Worm (Caenorhabditis elegans) whole organism, early embryonic: ENCODE results near the gene F40F8.3.

Source experiments
- B0310.2 ChIP-seq: sonication (generic microtip); optimal IDR thresholded peaks from 2 replicates; lab custom pipeline; 2016; ENCODE audit warnings: mild to moderate bottlenecking, missing genetic modification characterization, missing compliant biosample characterization
- F13C5.2 ChIP-seq: sonication (generic microtip); optimal IDR thresholded peaks from 2 replicates; lab custom pipeline; 2017; ENCODE audit warnings: mild to moderate bottlenecking, missing genetic modification characterization, inconsistent platforms, missing compliant biosample characterization
- aly-1 ChIP-seq: sonication (generic microtip); optimal IDR thresholded peaks from 2 replicates; lab custom pipeline; 2016; ENCODE audit warnings: missing genetic modification characterization, missing compliant biosample characterization
- ama-1 ChIP-seq: fragments of 150-350 bp; optimal IDR thresholded peaks from 2 replicates; lab custom pipeline; 2014
- ceh-13 ChIP-seq: fragments of 200-800 bp; sonication (Bioruptor generic); optimal IDR thresholded peaks from 2 replicates; lab custom pipeline; 2018; ENCODE audit warnings: mild to moderate bottlenecking, missing genetic modification characterization, missing compliant biosample characterization
- ceh-36 ChIP-seq: sonication (generic microtip); optimal IDR thresholded peaks from 2 replicates; lab custom pipeline; 2016; ENCODE audit warnings: missing genetic modification characterization, inconsistent platforms, missing compliant biosample characterization
- ets-7 ChIP-seq: sonication (generic microtip); optimal IDR thresholded peaks from 2 replicates; lab custom pipeline; 2016; ENCODE audit warnings: missing genotype, missing genetic modification characterization, missing compliant biosample characterization
- flt-1 ChIP-seq: fragments of 200-800 bp; sonication (Bioruptor generic); IDR thresholded peaks from 2 replicates; pipeline ENCODE4 v1.3.6; 2022; ENCODE audit warnings: missing genetic modification characterization, missing compliant biosample characterization
- hmbx-1 ChIP-seq: sonication (generic microtip); optimal IDR thresholded peaks from 2 replicates; lab custom pipeline; 2016; ENCODE audit warnings: mild to moderate bottlenecking, missing genetic modification characterization, missing compliant biosample characterization
- hmg-4 ChIP-seq: fragments of 200-800 bp; sonication (Bioruptor generic); optimal IDR thresholded peaks from 2 replicates; lab custom pipeline; 2018; ENCODE audit warnings: mild to moderate bottlenecking, missing genetic modification characterization, missing compliant biosample characterization
- hnd-1 ChIP-seq: sonication (generic microtip); optimal IDR thresholded peaks from 2 replicates; lab custom pipeline; 2016; ENCODE audit warnings: missing genetic modification characterization, missing compliant biosample characterization
- pes-1 ChIP-seq: fragments of 200-800 bp; sonication (Bioruptor generic); IDR thresholded peaks from 2 replicates; pipeline ENCODE4 v1.3.6; 2022; ENCODE audit warnings: missing genetic modification reagents, missing genetic modification characterization, missing compliant biosample characterization
- scrt-1 ChIP-seq: fragments of 200-800 bp; sonication (Bioruptor generic); IDR thresholded peaks from 2 replicates; pipeline ENCODE4 v1.3.6; 2022; ENCODE audit warnings: missing genetic modification characterization, missing compliant biosample characterization
- sea-1 ChIP-seq: fragments of 200-800 bp; sonication (Bioruptor generic); conservative IDR thresholded peaks from 2 replicates; pipeline ENCODE4 v1.3.6; 2022; ENCODE audit warnings: missing genetic modification characterization, missing compliant biosample characterization
- tbx-11 ChIP-seq: fragments of 200-800 bp; sonication (Bioruptor generic); IDR thresholded peaks from 2 replicates; pipeline ENCODE4 v1.3.6; 2022; ENCODE audit warnings: missing genetic modification characterization, missing compliant biosample characterization
- tbx-37 ChIP-seq: fragments of 200-800 bp; sonication (Bioruptor generic); conservative IDR thresholded peaks from 2 replicates; pipeline ENCODE4 v1.3.6; 2022; ENCODE audit warnings: missing genetic modification reagents, missing genetic modification characterization, missing compliant biosample characterization
- tra-4 ChIP-seq: sonication (generic microtip); optimal IDR thresholded peaks from 2 replicates; lab custom pipeline; 2017; ENCODE audit warnings: missing genetic modification characterization, missing compliant biosample characterization

The F40F8.3 gene

DNA sequence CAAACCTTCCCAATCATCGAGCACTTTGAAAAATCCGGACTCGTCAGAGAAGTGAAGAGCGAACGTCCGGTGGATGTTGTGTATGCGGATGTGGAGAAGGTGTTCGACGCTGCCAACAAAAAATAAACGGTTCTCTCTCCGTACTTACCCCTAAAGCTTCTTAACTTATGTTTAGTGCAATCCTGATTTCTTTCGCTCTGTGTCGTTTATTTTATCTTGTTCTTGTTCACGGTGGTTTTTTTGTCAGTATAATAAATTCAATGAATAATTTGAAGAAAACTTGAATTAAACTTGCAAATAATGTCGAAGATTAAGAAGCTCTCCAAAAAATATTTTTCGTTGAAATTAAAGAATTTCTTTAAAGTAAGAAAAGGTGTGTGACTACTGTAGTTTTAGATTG is at the start of gene F40F8.3:
F40F8.3 (plus strand) TSS at position 301 of the 400 bp plus-strand sequence.
- TF ChIP-seq pes-1 (GFP tag; lab: Robert Waterston, UW): no peak
- TF ChIP-seq ets-7 (tag; lab: Kevin White, UChicago): no peak
- TF ChIP-seq tbx-37: no peak
- TF ChIP-seq hmg-4 (GFP tag; lab: Kevin White, UChicago): no peak
- no peak for TF ChIP-seq ceh-36 (tag; lab: Kevin White, UChicago)
- TF ChIP-seq tra-4: no peak
- no peak for TF ChIP-seq ama-1
- TF ChIP-seq F13C5.2: no peak
- no peak for TF ChIP-seq aly-1 (tag; lab: Kevin White, UChicago)
- no peak for TF ChIP-seq flt-1 (GFP tag; lab: Robert Waterston, UW)
- no peak for TF ChIP-seq ceh-13 (GFP tag; lab: Kevin White, UChicago)
- no peak for TF ChIP-seq hmbx-1 (tag; lab: Kevin White, UChicago)
- no peak for TF ChIP-seq tbx-11 (GFP tag; lab: Robert Waterston, UW)
- no peak for TF ChIP-seq hnd-1 (tag; lab: Kevin White, UChicago)
- TF ChIP-seq scrt-1 (GFP tag; lab: Robert Waterston, UW): no peak
- no peak for TF ChIP-seq B0310.2 (tag; lab: Kevin White, UChicago)
- TF ChIP-seq sea-1: no peak

DNA sequence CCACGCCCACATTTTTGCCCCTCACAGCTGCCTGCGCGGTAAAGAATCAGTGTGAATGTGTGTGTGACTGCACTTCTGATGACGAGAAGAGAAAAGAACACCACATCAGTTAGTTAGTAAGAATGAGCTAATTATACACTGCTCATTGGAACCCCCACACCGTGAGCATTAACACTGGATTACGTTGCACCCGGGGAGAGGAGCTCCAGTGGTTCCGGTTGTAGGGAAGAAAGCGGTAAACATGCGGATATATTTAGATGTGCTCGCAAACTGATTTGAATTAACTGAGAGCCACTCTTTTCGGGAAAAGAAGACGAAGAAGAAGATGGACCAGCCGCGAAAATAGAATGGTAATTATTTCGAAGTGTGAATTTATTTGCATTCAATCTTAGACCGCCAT is 42.3 kb upstream of the F40F8.3 start:
- no peak for TF ChIP-seq aly-1 (tag; lab: Kevin White, UChicago)
- no peak for TF ChIP-seq tbx-37
- no peak for TF ChIP-seq ama-1
- no peak for TF ChIP-seq tbx-11 (GFP tag; lab: Robert Waterston, UW)
- TF ChIP-seq pes-1 (GFP tag; lab: Robert Waterston, UW): no peak
- TF ChIP-seq ets-7 (tag; lab: Kevin White, UChicago): no peak
- TF ChIP-seq ceh-36 (tag; lab: Kevin White, UChicago): no peak
- no peak for TF ChIP-seq scrt-1 (GFP tag; lab: Robert Waterston, UW)
- TF ChIP-seq flt-1 (GFP tag; lab: Robert Waterston, UW): no peak
- no peak for TF ChIP-seq hnd-1 (tag; lab: Kevin White, UChicago)
- no peak for TF ChIP-seq ceh-13 (GFP tag; lab: Kevin White, UChicago)
- no peak for TF ChIP-seq tra-4
- no peak for TF ChIP-seq hmg-4 (GFP tag; lab: Kevin White, UChicago)
- TF ChIP-seq hmbx-1 (tag; lab: Kevin White, UChicago): no peak
- no peak for TF ChIP-seq F13C5.2
- TF ChIP-seq B0310.2 (tag; lab: Kevin White, UChicago): no peak

DNA sequence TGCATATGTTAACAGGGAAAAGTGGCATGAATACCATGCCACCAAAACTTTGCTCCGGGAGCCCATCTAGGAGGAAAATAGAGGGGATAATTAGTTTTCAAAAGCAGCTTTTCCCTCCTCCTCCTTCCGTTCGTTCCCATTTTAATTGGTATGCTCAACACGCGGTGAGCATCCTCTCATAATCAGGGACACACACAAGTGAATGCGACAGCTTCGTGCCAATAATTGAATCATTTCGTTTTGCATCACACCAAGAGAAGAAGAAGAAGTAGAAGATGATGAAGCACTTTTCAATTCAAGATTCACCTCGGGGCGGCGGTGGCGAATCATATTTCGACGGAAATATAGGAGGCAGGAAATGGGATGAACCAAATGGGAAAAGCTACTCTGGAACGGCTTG is 41.0 kb upstream of the F40F8.3 start:
- TF ChIP-seq scrt-1 (GFP tag; lab: Robert Waterston, UW) (0 out of 2 replicates have a peak, but pooled peaks have one; percentile 18), ets-7 (tag; lab: Kevin White, UChicago) (no peak)

DNA sequence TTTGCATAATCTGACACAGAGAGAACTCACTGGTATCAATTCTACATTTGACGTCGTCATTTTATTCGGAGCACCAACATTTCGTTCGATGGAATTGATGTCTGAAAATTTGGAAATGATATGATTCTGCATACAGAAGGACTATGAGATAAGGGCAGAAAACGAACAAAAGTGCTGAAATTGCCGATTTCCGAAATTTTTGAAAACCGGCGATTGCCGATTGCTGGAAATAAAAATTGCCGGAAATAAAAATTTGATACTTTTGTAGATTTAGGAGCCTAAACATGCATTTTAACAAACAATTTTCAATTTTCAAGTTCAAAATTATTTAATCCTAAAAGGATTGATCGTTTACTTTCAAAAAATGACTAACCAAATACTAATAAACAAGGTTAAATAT is 39.7 kb upstream of the F40F8.3 start, which contains the start of gene unc-53:
unc-53 (minus strand) TSS at position 101 of the 400 bp plus-strand sequence.
- no peak for TF ChIP-seq B0310.2 (tag; lab: Kevin White, UChicago)
- TF ChIP-seq F13C5.2: no peak
- no peak for TF ChIP-seq hnd-1 (tag; lab: Kevin White, UChicago)
- TF ChIP-seq ceh-13 (GFP tag; lab: Kevin White, UChicago): no peak
- TF ChIP-seq sea-1: no peak
- TF ChIP-seq hmbx-1 (tag; lab: Kevin White, UChicago): no peak
- TF ChIP-seq tra-4: no peak
- no peak for TF ChIP-seq ets-7 (tag; lab: Kevin White, UChicago)
- no peak for TF ChIP-seq hmg-4 (GFP tag; lab: Kevin White, UChicago)
- no peak for TF ChIP-seq aly-1 (tag; lab: Kevin White, UChicago)
- no peak for TF ChIP-seq tbx-37
- no peak for TF ChIP-seq flt-1 (GFP tag; lab: Robert Waterston, UW)
- TF ChIP-seq scrt-1 (GFP tag; lab: Robert Waterston, UW): no peak
- no peak for TF ChIP-seq tbx-11 (GFP tag; lab: Robert Waterston, UW)
- TF ChIP-seq ceh-36 (tag; lab: Kevin White, UChicago): no peak

DNA sequence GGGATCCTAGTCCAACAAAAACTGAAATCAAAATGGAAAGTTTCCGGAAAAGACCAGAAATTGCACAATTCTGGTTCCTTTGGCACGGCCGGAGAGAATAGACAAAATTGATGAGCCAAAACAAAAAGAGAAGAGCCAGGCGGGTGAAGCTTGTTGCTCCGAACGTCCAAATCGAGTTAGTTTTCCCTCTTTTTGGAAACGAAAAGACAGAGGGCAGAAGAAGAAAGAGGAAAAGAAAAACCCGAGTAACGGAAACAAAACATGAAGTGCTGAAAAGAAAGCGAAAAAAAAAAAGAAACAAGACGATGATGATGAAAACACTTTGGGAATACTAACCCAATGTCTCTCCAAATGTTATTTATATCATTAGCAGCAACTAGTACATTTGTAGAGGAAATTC is 37.5 kb upstream of the F40F8.3 start:
- TF ChIP-seq ceh-36 (tag; lab: Kevin White, UChicago) (no peak), F13C5.2 (no peak), hmg-4 (GFP tag; lab: Kevin White, UChicago) (no peak), tra-4 (no peak), B0310.2 (tag; lab: Kevin White, UChicago) (no peak), hmbx-1 (tag; lab: Kevin White, UChicago) (no peak), aly-1 (tag; lab: Kevin White, UChicago) (no peak), sea-1 (no peak), scrt-1 (GFP tag; lab: Robert Waterston, UW) (no peak), flt-1 (GFP tag; lab: Robert Waterston, UW) (no peak), pes-1 (GFP tag; lab: Robert Waterston, UW) (no peak), hnd-1 (tag; lab: Kevin White, UChicago) (no peak), tbx-37 (no peak)

DNA sequence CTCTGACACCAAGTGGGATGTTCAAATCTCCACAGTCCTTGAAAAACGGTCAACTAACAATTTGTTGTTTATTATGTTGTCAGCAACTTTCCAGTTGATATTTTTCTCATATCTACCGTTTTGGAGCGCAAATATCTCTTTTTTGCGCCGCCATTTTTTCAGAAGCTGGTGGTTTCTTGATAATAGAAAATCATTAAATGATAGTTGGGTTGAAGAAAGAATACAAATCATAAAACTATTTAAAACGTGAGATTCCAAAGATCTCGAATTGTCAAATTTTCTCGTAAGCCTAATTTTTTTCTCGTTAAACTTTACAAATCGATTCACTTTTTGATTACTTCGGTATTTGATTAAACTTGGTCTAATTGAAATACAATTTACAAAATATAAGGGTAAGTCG is 36.7 kb upstream of the F40F8.3 start, which contains the start of gene rpl-42:
rpl-42 (plus strand) TSS at position 301 of the 400 bp plus-strand sequence.
- TF ChIP-seq aly-1 (tag; lab: Kevin White, UChicago) (no peak), F13C5.2 (no peak), flt-1 (GFP tag; lab: Robert Waterston, UW) (no peak), tbx-37 (no peak), ama-1 (no peak), ceh-13 (GFP tag; lab: Kevin White, UChicago) (no peak), pes-1 (GFP tag; lab: Robert Waterston, UW) (no peak), B0310.2 (tag; lab: Kevin White, UChicago) (no peak), scrt-1 (GFP tag; lab: Robert Waterston, UW) (no peak), sea-1 (no peak)

DNA sequence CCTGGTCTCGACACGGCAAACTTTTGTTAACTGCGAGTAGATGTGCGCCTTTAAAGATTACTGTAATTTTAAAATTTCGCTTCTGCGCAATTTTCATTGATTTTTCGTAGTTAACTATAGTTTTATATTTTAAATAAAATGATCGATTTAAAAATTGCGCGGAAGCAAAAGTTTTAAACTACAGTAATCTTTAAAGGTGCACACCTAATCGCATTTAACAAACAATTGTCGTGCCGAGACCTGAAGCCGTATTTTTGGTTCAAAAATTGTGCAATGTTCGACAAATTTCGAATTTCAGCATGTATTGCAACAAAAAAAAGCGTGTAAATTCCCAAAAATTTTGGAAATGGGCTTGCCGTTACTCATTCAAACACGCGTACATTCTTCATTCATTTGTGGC is 34.7 kb upstream of the F40F8.3 start:
- no peak for TF ChIP-seq hnd-1 (tag; lab: Kevin White, UChicago)
- TF ChIP-seq ceh-13 (GFP tag; lab: Kevin White, UChicago): no peak
- no peak for TF ChIP-seq scrt-1 (GFP tag; lab: Robert Waterston, UW)
- TF ChIP-seq flt-1 (GFP tag; lab: Robert Waterston, UW): no peak
